Fruit fly (Drosophila melanogaster) whole organism, embryonic: ENCODE data around the gene CG14913.

Experiments
- Awh ChIP-seq: fragments of 200-800 bp; sonication (Bioruptor generic); IDR thresholded peaks from 2 replicates; pipeline ENCODE4, ENCODE4 v1.3.6; 2022; ENCODE audit warnings: missing biosample characterization, missing genetic modification characterization
- CG11695 ChIP-seq: fragments of 200-800 bp; sonication (Bioruptor generic); IDR thresholded peaks from 3 replicates; pipeline ENCODE4 v1.3.6; 2022; ENCODE audit warnings: missing biosample characterization, missing genetic modification characterization
- CG11723 ChIP-seq: fragments of 200-800 bp; sonication (Bioruptor generic); optimal IDR thresholded peaks from 2 replicates; lab custom pipeline; 2017; ENCODE audit warnings: missing biosample characterization, mild to moderate bottlenecking, missing genetic modification characterization
- CG12744 ChIP-seq: fragments of 200-800 bp; sonication (Bioruptor generic); optimal IDR thresholded peaks from 2 replicates; lab custom pipeline; 2016; ENCODE audit warnings: missing biosample characterization, missing genetic modification characterization
- CG1647 ChIP-seq: fragments of 200-800 bp; sonication (Bioruptor generic); optimal IDR thresholded peaks from 3 replicates; lab custom pipeline; 2016; ENCODE audit warnings: missing biosample characterization, missing genetic modification characterization
- CG16815 ChIP-seq: fragments of 200-800 bp; sonication (Bioruptor generic); optimal IDR thresholded peaks from 3 replicates; lab custom pipeline; 2017; ENCODE audit warnings: missing biosample characterization, mild to moderate bottlenecking, missing genetic modification characterization
- CG17385 ChIP-seq: fragments of 200-800 bp; sonication (Bioruptor generic); optimal IDR thresholded peaks from 3 replicates; lab custom pipeline; 2018; ENCODE audit warnings: missing biosample characterization, mild to moderate bottlenecking, missing genetic modification characterization
- CG17802 ChIP-seq: fragments of 200-800 bp; sonication (Bioruptor generic); optimal IDR thresholded peaks from 2 replicates; lab custom pipeline; 2018; ENCODE audit warnings: missing biosample characterization, mild to moderate bottlenecking, missing genetic modification characterization, moderate library complexity
- CG18011 ChIP-seq: fragments of 200-800 bp; sonication (Bioruptor generic); optimal IDR thresholded peaks from 2 replicates; lab custom pipeline; 2017; ENCODE audit warnings: missing biosample characterization, missing genetic modification characterization, mild to moderate bottlenecking, moderate library complexity, missing genotype
- CG30403 ChIP-seq: fragments of 200-800 bp; sonication (Bioruptor generic); optimal IDR thresholded peaks from 3 replicates; lab custom pipeline; 2016; ENCODE audit warnings: missing biosample characterization, missing genetic modification characterization
- CG3281 ChIP-seq: fragments of 200-800 bp; sonication (Bioruptor generic); optimal IDR thresholded peaks from 3 replicates; lab custom pipeline; 2017; ENCODE audit warnings: missing biosample characterization, mild to moderate bottlenecking, missing genetic modification characterization
- CG34224 ChIP-seq: fragments of 200-800 bp; sonication (Bioruptor generic); IDR thresholded peaks from 3 replicates; pipeline ENCODE4 v1.3.6; 2022; ENCODE audit warnings: missing biosample characterization, missing genetic modification characterization; ENCODE audit not compliant: partially characterized antibody
- CG42726 ChIP-seq: fragments of 200-800 bp; sonication (Bioruptor generic); IDR thresholded peaks from 2 replicates; pipeline ENCODE4 v1.3.6; 2022; ENCODE audit warnings: missing biosample characterization, missing genetic modification characterization; ENCODE audit not compliant: partially characterized antibody
- CG4854 ChIP-seq: fragments of 200-800 bp; sonication (Bioruptor generic); optimal IDR thresholded peaks from 2 replicates; lab custom pipeline; 2016; ENCODE audit warnings: missing biosample characterization, missing genetic modification characterization, inconsistent platforms
- CG5245 ChIP-seq: fragments of 200-800 bp; sonication (Bioruptor generic); optimal IDR thresholded peaks from 3 replicates; lab custom pipeline; 2016; ENCODE audit warnings: missing biosample characterization, missing genetic modification characterization
- CG6175 ChIP-seq: fragments of 200-800 bp; sonication (Bioruptor generic); IDR thresholded peaks from 3 replicates; pipeline ENCODE4 v1.3.6; 2022; ENCODE audit warnings: missing biosample characterization, missing genetic modification characterization
- CG6765 ChIP-seq: fragments of 200-800 bp; sonication (Bioruptor generic); optimal IDR thresholded peaks from 3 replicates; lab custom pipeline; 2017; ENCODE audit warnings: missing biosample characterization, mild to moderate bottlenecking, missing genetic modification characterization
- CG7556 ChIP-seq: fragments of 200-800 bp; sonication (Bioruptor generic); optimal IDR thresholded peaks from 2 replicates; lab custom pipeline; 2017; ENCODE audit warnings: missing biosample characterization, mild to moderate bottlenecking, missing genetic modification characterization
- CG9215 ChIP-seq: fragments of 200-800 bp; sonication (Bioruptor generic); IDR thresholded peaks from 2 replicates; pipeline ENCODE4 v1.3.6; 2022; ENCODE audit warnings: missing biosample characterization, missing genetic modification characterization
- CTCF ChIP-seq: fragments of 200-800 bp; sonication (Bioruptor generic); optimal IDR thresholded peaks from 2 replicates; lab custom pipeline; 2017; ENCODE audit warnings: missing biosample characterization, mild to moderate bottlenecking, missing genetic modification characterization, moderate library complexity
- Dbx ChIP-seq: fragments of 200-800 bp; sonication (Bioruptor generic); IDR thresholded peaks from 3 replicates; pipeline ENCODE4 v1.3.6; 2022; ENCODE audit warnings: missing biosample characterization, missing genetic modification characterization
- Dref ChIP-seq: fragments of 200-800 bp; sonication (Bioruptor generic); IDR thresholded peaks from 2 replicates; pipeline ENCODE4 v1.3.6; 2022; ENCODE audit warnings: missing biosample characterization, missing genetic modification characterization
- Ets97D ChIP-seq: fragments of 200-800 bp; sonication (Bioruptor generic); optimal IDR thresholded peaks from 3 replicates; lab custom pipeline; 2016; ENCODE audit warnings: missing biosample characterization, missing genetic modification characterization
- Fer2 ChIP-seq: fragments of 200-800 bp; sonication (Bioruptor generic); optimal IDR thresholded peaks from 2 replicates; lab custom pipeline; 2018; ENCODE audit warnings: missing biosample characterization, mild to moderate bottlenecking, missing genetic modification characterization, moderate library complexity
- Fer3 ChIP-seq: fragments of 200-800 bp; sonication (Bioruptor generic); optimal IDR thresholded peaks from 2 replicates; lab custom pipeline; 2018; ENCODE audit warnings: missing biosample characterization, mild to moderate bottlenecking, missing genetic modification characterization, moderate library complexity
- HLH4C ChIP-seq: fragments of 200-800 bp; sonication (Bioruptor generic); IDR thresholded peaks from 3 replicates; pipeline ENCODE4 v1.3.6; 2022; ENCODE audit warnings: missing biosample characterization, missing genetic modification characterization; ENCODE audit not compliant: partially characterized antibody
- HmgD ChIP-seq: fragments of 200-800 bp; sonication (Bioruptor generic); optimal IDR thresholded peaks from 3 replicates; lab custom pipeline; 2016; ENCODE audit warnings: missing biosample characterization, missing genetic modification characterization
- HmgZ ChIP-seq: fragments of 200-800 bp; sonication (Bioruptor generic); optimal IDR thresholded peaks from 2 replicates; lab custom pipeline; 2018; ENCODE audit warnings: missing biosample characterization, mild to moderate bottlenecking, missing genetic modification characterization
- Neu2 ChIP-seq: fragments of 200-800 bp; sonication (Bioruptor generic); optimal IDR thresholded peaks from 3 replicates; lab custom pipeline; 2016; ENCODE audit warnings: missing biosample characterization, missing genetic modification characterization, borderline replicate concordance
- Pdp1 ChIP-seq, 2 experiments: fragments of 200-800 bp; sonication (Bioruptor generic); optimal IDR thresholded peaks; 3 replicates each; lab custom pipeline; 2016; ENCODE audit warnings: missing biosample characterization in 2 of 2, missing genetic modification characterization in 2 of 2, mild to moderate bottlenecking in 1 of 2, moderate library complexity in 1 of 2
- Ptx1 ChIP-seq: fragments of 200-800 bp; sonication (Bioruptor generic); IDR thresholded peaks from 2 replicates; pipeline ENCODE4 v1.3.6; 2022; ENCODE audit warnings: missing biosample characterization, missing genetic modification characterization
- cas ChIP-seq: fragments of 200-800 bp; sonication (Bioruptor generic); IDR thresholded peaks from 2 replicates; pipeline ENCODE4 v1.3.6; 2022; ENCODE audit warnings: missing biosample characterization, missing genetic modification characterization
- dati ChIP-seq: fragments of 200-800 bp; sonication (Bioruptor generic); IDR thresholded peaks from 2 replicates; pipeline ENCODE4 v1.3.6; 2022; ENCODE audit warnings: missing biosample characterization, missing genetic modification characterization
- ems ChIP-seq: fragments of 200-800 bp; sonication (Bioruptor generic); optimal IDR thresholded peaks from 3 replicates; lab custom pipeline; 2016; ENCODE audit warnings: missing biosample characterization, missing genetic modification characterization
- en ChIP-seq: fragments of 200-800 bp; sonication (Bioruptor generic); optimal IDR thresholded peaks from 2 replicates; lab custom pipeline; 2016; ENCODE audit warnings: missing biosample characterization, missing genetic modification characterization
- gcm ChIP-seq: fragments of 200-800 bp; sonication (Bioruptor generic); optimal IDR thresholded peaks from 2 replicates; lab custom pipeline; 2019; ENCODE audit warnings: missing biosample characterization, mild to moderate bottlenecking, missing genetic modification characterization, moderate library complexity
- gcm2 ChIP-seq: fragments of 200-800 bp; sonication (Bioruptor generic); optimal IDR thresholded peaks from 2 replicates; lab custom pipeline; 2016; ENCODE audit warnings: missing biosample characterization, missing genetic modification characterization
- gem ChIP-seq: fragments of 200-800 bp; sonication (Bioruptor generic); optimal IDR thresholded peaks from 2 replicates; lab custom pipeline; 2019; ENCODE audit warnings: missing biosample characterization, mild to moderate bottlenecking, missing genetic modification characterization, moderate library complexity
- gsb-n ChIP-seq: fragments of 200-800 bp; sonication (Bioruptor generic); optimal IDR thresholded peaks from 3 replicates; lab custom pipeline; 2018; ENCODE audit warnings: missing biosample characterization, mild to moderate bottlenecking, missing genetic modification characterization
- her ChIP-seq: fragments of 200-800 bp; sonication (Bioruptor generic); optimal IDR thresholded peaks from 2 replicates; lab custom pipeline; 2016; ENCODE audit warnings: missing biosample characterization, missing genetic modification characterization
- jigr1 ChIP-seq: fragments of 200-800 bp; sonication (Bioruptor generic); IDR thresholded peaks from 3 replicates; pipeline ENCODE4 v1.3.6; 2022; ENCODE audit warnings: missing biosample characterization, missing genetic modification characterization
- maf-S ChIP-seq: fragments of 200-800 bp; sonication (Bioruptor generic); optimal IDR thresholded peaks from 2 replicates; lab custom pipeline; 2016; ENCODE audit warnings: missing biosample characterization, missing genetic modification characterization
- pita ChIP-seq: fragments of 200-800 bp; sonication (Bioruptor generic); optimal IDR thresholded peaks from 2 replicates; lab custom pipeline; 2017; ENCODE audit warnings: missing biosample characterization, mild to moderate bottlenecking, missing genetic modification characterization
- pzg ChIP-seq: fragments of 200-800 bp; sonication (Bioruptor generic); optimal IDR thresholded peaks from 3 replicates; lab custom pipeline; 2018; ENCODE audit warnings: missing biosample characterization, mild to moderate bottlenecking, missing genetic modification characterization, moderate library complexity
- ranshi ChIP-seq: fragments of 200-800 bp; sonication (Bioruptor generic); IDR thresholded peaks from 2 replicates; pipeline ENCODE4 v1.3.6; 2022; ENCODE audit warnings: missing biosample characterization, missing genetic modification characterization
- rib ChIP-seq: fragments of 200-800 bp; sonication (Bioruptor generic); IDR thresholded peaks from 2 replicates; pipeline ENCODE4 v1.3.6; 2022; ENCODE audit warnings: missing biosample characterization, missing genetic modification characterization
- run ChIP-seq: fragments of 200-800 bp; sonication (Bioruptor generic); optimal IDR thresholded peaks from 3 replicates; lab custom pipeline; 2018; ENCODE audit warnings: missing biosample characterization, mild to moderate bottlenecking, missing genetic modification characterization
- schlank ChIP-seq: fragments of 200-800 bp; sonication (Bioruptor generic); optimal IDR thresholded peaks from 2 replicates; lab custom pipeline; 2018; ENCODE audit warnings: missing biosample characterization, mild to moderate bottlenecking, missing genetic modification characterization
- seq ChIP-seq: fragments of 200-800 bp; sonication (Bioruptor generic); IDR thresholded peaks from 2 replicates; pipeline ENCODE4 v1.3.6; 2022; ENCODE audit warnings: missing biosample characterization, missing genetic modification characterization
- slbo ChIP-seq: fragments of 200-800 bp; sonication (Bioruptor generic); IDR thresholded peaks from 2 replicates; pipeline ENCODE4 v1.3.6; 2022; ENCODE audit warnings: missing biosample characterization, missing genetic modification characterization
- sqz ChIP-seq: fragments of 200-800 bp; sonication (Bioruptor generic); optimal IDR thresholded peaks from 3 replicates; lab custom pipeline; 2018; ENCODE audit warnings: missing biosample characterization, mild to moderate bottlenecking, missing genetic modification characterization
- tap ChIP-seq: fragments of 200-800 bp; optimal IDR thresholded peaks from 3 replicates; lab custom pipeline; 2019; ENCODE audit warnings: missing biosample characterization, mild to moderate bottlenecking, missing genetic modification characterization, moderate library complexity

CG14913 gene

DNA sequence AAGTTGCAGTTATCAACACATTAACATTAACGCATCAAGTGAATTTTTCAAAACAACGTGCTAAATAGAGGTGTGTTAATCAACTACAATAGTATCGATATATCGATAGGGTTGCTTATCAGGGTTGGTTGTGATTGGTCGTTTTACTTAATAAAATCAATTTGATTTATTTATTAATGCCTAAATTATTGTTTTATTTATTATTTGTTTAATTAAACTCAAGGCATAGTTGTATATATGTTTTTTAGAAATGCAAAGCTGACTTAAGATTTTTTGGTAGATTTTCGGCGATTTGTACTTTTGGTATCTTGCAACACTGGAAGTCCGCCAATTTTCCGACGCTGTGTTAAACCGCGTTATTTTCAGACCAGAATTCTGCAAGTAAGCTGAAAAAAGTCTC, 5.8 kb upstream of the CG14913 start, which contains the start of the genes Art8 and dUTPase (continued):
- TF ChIP-seq slbo (GFP tag; lab: Robert Waterston, UW) (peak; percentile 74), maf-S (GFP tag; lab: Kevin White, UChicago) (peak; percentile 3), ranshi (GFP tag; lab: Robert Waterston, UW) (peak; percentile 53), jigr1 (GFP tag; lab: Robert Waterston, UW) (no peak), gcm (GFP tag; lab: Kevin White, UChicago) (peak; percentile 58), CG16815 (GFP tag; lab: Kevin White, UChicago) (peak; percentile 38), CG6175 (GFP tag; lab: Robert Waterston, UW) (no peak), en (GFP tag; lab: Kevin White, UChicago) (no peak), dati (GFP tag; lab: Robert Waterston, UW) (no peak), HmgD (GFP tag; lab: Kevin White, UChicago) (no peak), Fer3 (tag; lab: Kevin White, UChicago) (peak; percentile 65), CG6765 (no peak), CG17802 (tag; lab: Kevin White, UChicago) (no peak), CG9215 (peak; percentile 23; the same call in 1 of the 2 replicates), run (tag; lab: Kevin White, UChicago) (no peak), cas (peak; percentile 58; the same call in 1 of the 2 replicates), Dbx (GFP tag; lab: Robert Waterston, UW) (peak; percentile 88), tap (tag; lab: Kevin White, UChicago) (no peak), CG30403 (GFP tag; lab: Kevin White, UChicago) (peak; percentile 87), pzg (GFP tag; lab: Kevin White, UChicago) (peak; percentile 82), HLH4C (peak; percentile 83), CG5245 (GFP tag; lab: Kevin White, UChicago) (peak; percentile 49), gcm2 (no peak), Neu2 (GFP tag; lab: Kevin White, UChicago) (no peak), her (GFP tag; lab: Kevin White, UChicago) (no peak), CG3281 (peak; percentile 81), CG11723 (GFP tag; lab: Kevin White, UChicago) (peak; percentile 3), rib (GFP tag; lab: Robert Waterston, UW) (no peak), Fer2 (tag; lab: Kevin White, UChicago) (peak; percentile 40), CG4854 (GFP tag; lab: Kevin White, UChicago) (peak; percentile 59), seq (GFP tag; lab: Robert Waterston, UW) (0 out of 2 replicates have a peak, but pooled peaks have one; percentile 34), pita (GFP tag; lab: Kevin White, UChicago) (no peak), CG34224 (GFP tag; lab: Robert Waterston, UW) (peak; percentile 89), CG1647 (GFP tag; lab: Kevin White, UChicago) (no peak), CTCF (GFP tag; lab: Kevin White, UChicago) (peak; percentile 25), Ets97D (GFP tag; lab: Kevin White, UChicago) (peak; percentile 66), gem (tag; lab: Kevin White, UChicago) (peak; percentile 86), sqz (no peak), CG12744 (GFP tag; lab: Kevin White, UChicago) (peak; percentile 30), CG42726 (GFP tag; lab: Robert Waterston, UW) (peak; percentile 78), Dref (GFP tag; lab: Robert Waterston, UW) (peak; percentile 84), Awh (GFP tag; lab: Robert Waterston, UW) (peak; percentile 63), CG7556 (GFP tag; lab: Kevin White, UChicago) (peak; percentile 63), CG11695 (GFP tag; lab: Robert Waterston, UW) (peak; percentile 48; the same call in 1 of the 3 replicates), CG17385 (GFP tag; lab: Kevin White, UChicago) (peak; percentile 65), Pdp1 (GFP tag; optimal IDR thresholded peaks at IDR 0.05; lab: Kevin White, UChicago) (peak; percentile 21 to 61), ems (no peak), CG18011 (GFP tag; lab: Kevin White, UChicago) (peak; percentile 69), HmgZ (tag; lab: Kevin White, UChicago) (peak; percentile 59), schlank (tag; lab: Kevin White, UChicago) (no peak), gsb-n (tag; lab: Kevin White, UChicago) (peak; percentile 75), Ptx1 (GFP tag; lab: Robert Waterston, UW) (peak; percentile 83)
